Worm (Caenorhabditis elegans) whole organism, early embryonic: ENCODE results near the gene seu-1.

Experiments used
- B0310.2 ChIP-seq: sonication (generic microtip); optimal IDR thresholded peaks from 2 replicates; lab custom pipeline; 2016; ENCODE audit warnings: mild to moderate bottlenecking, missing genetic modification characterization, missing compliant biosample characterization
- F13C5.2 ChIP-seq: sonication (generic microtip); optimal IDR thresholded peaks from 2 replicates; lab custom pipeline; 2017; ENCODE audit warnings: mild to moderate bottlenecking, missing genetic modification characterization, inconsistent platforms, missing compliant biosample characterization
- aly-1 ChIP-seq: sonication (generic microtip); optimal IDR thresholded peaks from 2 replicates; lab custom pipeline; 2016; ENCODE audit warnings: missing genetic modification characterization, missing compliant biosample characterization
- ama-1 ChIP-seq: fragments of 150-350 bp; optimal IDR thresholded peaks from 2 replicates; lab custom pipeline; 2014
- ceh-13 ChIP-seq: fragments of 200-800 bp; sonication (Bioruptor generic); optimal IDR thresholded peaks from 2 replicates; lab custom pipeline; 2018; ENCODE audit warnings: mild to moderate bottlenecking, missing genetic modification characterization, missing compliant biosample characterization
- ceh-36 ChIP-seq: sonication (generic microtip); optimal IDR thresholded peaks from 2 replicates; lab custom pipeline; 2016; ENCODE audit warnings: missing genetic modification characterization, inconsistent platforms, missing compliant biosample characterization
- ets-7 ChIP-seq: sonication (generic microtip); optimal IDR thresholded peaks from 2 replicates; lab custom pipeline; 2016; ENCODE audit warnings: missing genotype, missing genetic modification characterization, missing compliant biosample characterization
- flt-1 ChIP-seq: fragments of 200-800 bp; sonication (Bioruptor generic); IDR thresholded peaks from 2 replicates; pipeline ENCODE4 v1.3.6; 2022; ENCODE audit warnings: missing genetic modification characterization, missing compliant biosample characterization
- hmbx-1 ChIP-seq: sonication (generic microtip); optimal IDR thresholded peaks from 2 replicates; lab custom pipeline; 2016; ENCODE audit warnings: mild to moderate bottlenecking, missing genetic modification characterization, missing compliant biosample characterization
- hmg-4 ChIP-seq: fragments of 200-800 bp; sonication (Bioruptor generic); optimal IDR thresholded peaks from 2 replicates; lab custom pipeline; 2018; ENCODE audit warnings: mild to moderate bottlenecking, missing genetic modification characterization, missing compliant biosample characterization
- hnd-1 ChIP-seq: sonication (generic microtip); optimal IDR thresholded peaks from 2 replicates; lab custom pipeline; 2016; ENCODE audit warnings: missing genetic modification characterization, missing compliant biosample characterization
- pes-1 ChIP-seq: fragments of 200-800 bp; sonication (Bioruptor generic); IDR thresholded peaks from 2 replicates; pipeline ENCODE4 v1.3.6; 2022; ENCODE audit warnings: missing genetic modification reagents, missing genetic modification characterization, missing compliant biosample characterization
- scrt-1 ChIP-seq: fragments of 200-800 bp; sonication (Bioruptor generic); IDR thresholded peaks from 2 replicates; pipeline ENCODE4 v1.3.6; 2022; ENCODE audit warnings: missing genetic modification characterization, missing compliant biosample characterization
- sea-1 ChIP-seq: fragments of 200-800 bp; sonication (Bioruptor generic); conservative IDR thresholded peaks from 2 replicates; pipeline ENCODE4 v1.3.6; 2022; ENCODE audit warnings: missing genetic modification characterization, missing compliant biosample characterization
- tbx-11 ChIP-seq: fragments of 200-800 bp; sonication (Bioruptor generic); IDR thresholded peaks from 2 replicates; pipeline ENCODE4 v1.3.6; 2022; ENCODE audit warnings: missing genetic modification characterization, missing compliant biosample characterization
- tbx-37 ChIP-seq: fragments of 200-800 bp; sonication (Bioruptor generic); conservative IDR thresholded peaks from 2 replicates; pipeline ENCODE4 v1.3.6; 2022; ENCODE audit warnings: missing genetic modification reagents, missing genetic modification characterization, missing compliant biosample characterization
- tra-4 ChIP-seq: sonication (generic microtip); optimal IDR thresholded peaks from 2 replicates; lab custom pipeline; 2017; ENCODE audit warnings: missing genetic modification characterization, missing compliant biosample characterization

The seu-1 gene

ce11 chrIV:6329339-6329738, at the start of gene seu-1:
Gene seu-1 (plus strand): TSS chrIV:6329639.
- no peak for TF ChIP-seq tbx-37 (GFP tag; lab: Robert Waterston, UW)
- TF ChIP-seq hnd-1 (tag; lab: Kevin White, UChicago), result no peak
- no peak for TF ChIP-seq sea-1 (GFP tag; lab: Robert Waterston, UW)
- TF ChIP-seq ama-1 (lab: Kevin White, UChicago), result no peak
- TF ChIP-seq pes-1 (GFP tag; lab: Robert Waterston, UW), result no peak
- no peak for TF ChIP-seq B0310.2
- TF ChIP-seq tbx-11 (GFP tag; lab: Robert Waterston, UW), result no peak
- no peak for TF ChIP-seq hmbx-1 (tag; lab: Kevin White, UChicago)
- TF ChIP-seq ceh-13, result no peak
- no peak for TF ChIP-seq scrt-1 (GFP tag; lab: Robert Waterston, UW)

ce11 chrIV:6282143-6282542, 47.3 kb upstream of the seu-1 start, which contains the start of gene srv-32:
Gene srv-32 (minus strand): TSS chrIV:6282243.
- TF ChIP-seq scrt-1 (GFP tag; lab: Robert Waterston, UW) (no peak), ama-1 (lab: Kevin White, UChicago) (no peak), hnd-1 (tag; lab: Kevin White, UChicago) (no peak), sea-1 (GFP tag; lab: Robert Waterston, UW) (no peak), hmg-4 (GFP tag; lab: Kevin White, UChicago) (no peak), hmbx-1 (tag; lab: Kevin White, UChicago) (no peak), B0310.2 (no peak), tbx-37 (GFP tag; lab: Robert Waterston, UW) (no peak), tra-4 (tag; lab: Kevin White, UChicago) (no peak), tbx-11 (GFP tag; lab: Robert Waterston, UW) (no peak), F13C5.2 (tag; lab: Kevin White, UChicago) (no peak), pes-1 (GFP tag; lab: Robert Waterston, UW) (no peak)

- TF ChIP-seq flt-1 (GFP tag; lab: Robert Waterston, UW), result no peak
- no peak for TF ChIP-seq tbx-37 (GFP tag; lab: Robert Waterston, UW)
- TF ChIP-seq F13C5.2 (tag; lab: Kevin White, UChicago), result no peak
- no peak for TF ChIP-seq tra-4 (tag; lab: Kevin White, UChicago)
- no peak for TF ChIP-seq ceh-36
- no peak for TF ChIP-seq hmg-4 (GFP tag; lab: Kevin White, UChicago)
- TF ChIP-seq tbx-11 (GFP tag; lab: Robert Waterston, UW), result no peak
- TF ChIP-seq scrt-1 (GFP tag; lab: Robert Waterston, UW), result no peak
- no peak for TF ChIP-seq hmbx-1 (tag; lab: Kevin White, UChicago)
- no peak for TF ChIP-seq ama-1 (lab: Kevin White, UChicago)
- TF ChIP-seq aly-1, result no peak
- no peak for TF ChIP-seq ceh-13
- TF ChIP-seq hnd-1 (tag; lab: Kevin White, UChicago), result no peak
- no peak for TF ChIP-seq sea-1 (GFP tag; lab: Robert Waterston, UW)
- no peak for TF ChIP-seq pes-1 (GFP tag; lab: Robert Waterston, UW)
- TF ChIP-seq ets-7 (tag; lab: Kevin White, UChicago), result no peak
- no peak for TF ChIP-seq B0310.2
Measured at ce11 chrIV:6284277-6284676, 45.2 kb upstream of the seu-1 start, which contains the start of gene ops-1. Gene ops-1 (minus strand): TSS chrIV:6284377.

- TF ChIP-seq ceh-13, result no peak
- TF ChIP-seq F13C5.2 (tag; lab: Kevin White, UChicago), result no peak
- no peak for TF ChIP-seq pes-1 (GFP tag; lab: Robert Waterston, UW)
- TF ChIP-seq aly-1, result no peak
- no peak for TF ChIP-seq ceh-36
- TF ChIP-seq ets-7 (tag; lab: Kevin White, UChicago), result no peak
- TF ChIP-seq flt-1 (GFP tag; lab: Robert Waterston, UW), result no peak
- TF ChIP-seq sea-1 (GFP tag; lab: Robert Waterston, UW), result no peak
- no peak for TF ChIP-seq tbx-37 (GFP tag; lab: Robert Waterston, UW)
Measured at ce11 chrIV:6290741-6291140, 38.7 kb upstream of the seu-1 start, which contains the start of gene srv-24. Gene srv-24 (minus strand): TSS chrIV:6290841.

ce11 chrIV:6294081-6294480, 35.4 kb upstream of the seu-1 start, which contains the start of gene hil-2:
Gene hil-2 (plus strand): TSS chrIV:6294240.
- TF ChIP-seq ceh-13 (no peak), tbx-11 (GFP tag; lab: Robert Waterston, UW) (0 out of 2 replicates have a peak, but pooled peaks have one; percentile 13), F13C5.2 (tag; lab: Kevin White, UChicago) (no peak), aly-1 (no peak), flt-1 (GFP tag; lab: Robert Waterston, UW) (peak; percentile 53; the same call in 1 of the 2 replicates), sea-1 (GFP tag; lab: Robert Waterston, UW) (0 out of 2 replicates have a peak, but pooled peaks have one; percentile 37), ama-1 (lab: Kevin White, UChicago) (peak; percentile 93), hmg-4 (GFP tag; lab: Kevin White, UChicago) (no peak), hmbx-1 (tag; lab: Kevin White, UChicago) (no peak), B0310.2 (no peak)

- TF ChIP-seq aly-1, result no peak
- no peak for TF ChIP-seq ceh-13
- TF ChIP-seq ets-7 (tag; lab: Kevin White, UChicago), result no peak
- TF ChIP-seq scrt-1 (GFP tag; lab: Robert Waterston, UW), result no peak
- no peak for TF ChIP-seq tbx-11 (GFP tag; lab: Robert Waterston, UW)
- TF ChIP-seq hmg-4 (GFP tag; lab: Kevin White, UChicago), result no peak
- TF ChIP-seq flt-1 (GFP tag; lab: Robert Waterston, UW), result no peak
- no peak for TF ChIP-seq B0310.2
- TF ChIP-seq pes-1 (GFP tag; lab: Robert Waterston, UW), result no peak
- TF ChIP-seq tbx-37 (GFP tag; lab: Robert Waterston, UW), result no peak
- no peak for TF ChIP-seq sea-1 (GFP tag; lab: Robert Waterston, UW)
Measured at ce11 chrIV:6298253-6298652, 31.2 kb upstream of the seu-1 start, which contains the start of gene srv-27. Gene srv-27 (minus strand): TSS chrIV:6298353.

- no peak for TF ChIP-seq ceh-36
- TF ChIP-seq sea-1 (GFP tag; lab: Robert Waterston, UW), result no peak
- no peak for TF ChIP-seq ceh-13
- TF ChIP-seq tbx-11 (GFP tag; lab: Robert Waterston, UW), result no peak
- no peak for TF ChIP-seq aly-1
- no peak for TF ChIP-seq hnd-1 (tag; lab: Kevin White, UChicago)
- TF ChIP-seq hmg-4 (GFP tag; lab: Kevin White, UChicago), result no peak
- TF ChIP-seq flt-1 (GFP tag; lab: Robert Waterston, UW), result no peak
Measured at ce11 chrIV:6299523-6299922, 29.9 kb upstream of the seu-1 start.
